Worm (Caenorhabditis elegans): ENCODE measurements around the gene D1005.4.

The D1005.4 gene

ce11 chrX:1477932-1478331 lies 7.7 kb downstream of the D1005.4 start:
- TF ChIP-seq dpl-1 (GFP tag; optimal IDR thresholded peaks at IDR 0.05) = no peak
- no peak for TF ChIP-seq pag-3 (tag; optimal IDR thresholded peaks at IDR 0.05; ENCODE audit: borderline replicate concordance, insufficient read depth)
- TF ChIP-seq C34B4.2 (tag; optimal IDR thresholded peaks at IDR 0.05) = no peak
- TF ChIP-seq ces-1 (GFP tag; optimal IDR thresholded peaks at IDR 0.05) = no peak
- no peak for TF ChIP-seq sup-37 (GFP tag; optimal IDR thresholded peaks at IDR 0.05)
- TF ChIP-seq nhr-85 (tag) = peak; percentile 69
- TF ChIP-seq lir-3 (tag; optimal IDR thresholded peaks at IDR 0.05; ENCODE audit: poor library complexity) = no peak
- no peak for TF ChIP-seq sptf-1 (tag; optimal IDR thresholded peaks at IDR 0.05)
- TF ChIP-seq nhr-12 (tag; optimal IDR thresholded peaks at IDR 0.05) = no peak
- TF ChIP-seq fkh-8 (tag; optimal IDR thresholded peaks at IDR 0.05) = no peak
- TF ChIP-seq ztf-11 (tag; optimal IDR thresholded peaks at IDR 0.05) = no peak
- TF ChIP-seq jun-1 (tag; optimal IDR thresholded peaks at IDR 0.05) = peak; percentile 53
- no peak for TF ChIP-seq ama-1 (optimal IDR thresholded peaks at IDR 0.05)
- TF ChIP-seq tbx-2 (tag; optimal IDR thresholded peaks at IDR 0.05) = no peak
- TF ChIP-seq elt-3 (tag; optimal IDR thresholded peaks at IDR 0.05) = peak; percentile 87 to 98 (median 94)
- TF ChIP-seq nhr-71 (tag; optimal IDR thresholded peaks at IDR 0.05) = peak; percentile 62
- no peak for TF ChIP-seq hpl-2 (GFP tag; optimal IDR thresholded peaks at IDR 0.05)
- TF ChIP-seq nhr-28 (tag; optimal IDR thresholded peaks at IDR 0.05) = no peak
- TF ChIP-seq hlh-17 (GFP tag; optimal IDR thresholded peaks at IDR 0.05; ENCODE audit: borderline replicate concordance) = no peak
- peak in 1 of 2 experiments; percentile 25 for TF ChIP-seq lin-35 (GFP tag; optimal IDR thresholded peaks at IDR 0.05)
- TF ChIP-seq ceh-88 (GFP tag; IDR thresholded peaks at IDR 0.05) = no peak
- TF ChIP-seq zag-1 (tag; optimal IDR thresholded peaks at IDR 0.05) = no peak
- TF ChIP-seq mdl-1 (tag; optimal IDR thresholded peaks at IDR 0.05) = peak in 1 of 2 experiments; percentile 46
- peak; percentile 61 for TF ChIP-seq nhr-90 (tag; optimal IDR thresholded peaks at IDR 0.05; ENCODE audit: poor library complexity)
- peak; percentile 58 for TF ChIP-seq blmp-1 (tag; optimal IDR thresholded peaks at IDR 0.05)
- no peak for TF ChIP-seq Y116A8C.19 (tag; optimal IDR thresholded peaks at IDR 0.05; ENCODE audit: borderline replicate concordance)
- no peak for TF ChIP-seq ztf-4 (tag; optimal IDR thresholded peaks at IDR 0.05)
- TF ChIP-seq F16B12.6 (tag; optimal IDR thresholded peaks at IDR 0.05) = no peak
- no peak for TF ChIP-seq aly-2 (tag; optimal IDR thresholded peaks at IDR 0.05)
- no peak for TF ChIP-seq nhr-76 (tag; optimal IDR thresholded peaks at IDR 0.05)
- TF ChIP-seq lin-14 (GFP tag; optimal IDR thresholded peaks at IDR 0.05) = peak; percentile 65
- TF ChIP-seq egl-27 (tag; optimal IDR thresholded peaks at IDR 0.05) = no peak
- no peak for TF ChIP-seq nhr-84 (tag; optimal IDR thresholded peaks at IDR 0.05)
- peak; percentile 29 for TF ChIP-seq snu-23 (GFP tag; optimal IDR thresholded peaks at IDR 0.05)
- TF ChIP-seq snpc-4 (tag; optimal IDR thresholded peaks at IDR 0.05) = no peak
- TF ChIP-seq unc-98 (GFP tag; IDR thresholded peaks at IDR 0.05) = no peak
- TF ChIP-seq fos-1 (tag; optimal IDR thresholded peaks at IDR 0.05) = no peak
- no peak for TF ChIP-seq tlp-1 (tag; optimal IDR thresholded peaks at IDR 0.05)
- TF ChIP-seq ceh-63 (GFP tag; optimal IDR thresholded peaks at IDR 0.05) = no peak
- no peak for TF ChIP-seq nhr-77 (tag; optimal IDR thresholded peaks at IDR 0.05)
- TF ChIP-seq nhr-20 (tag; optimal IDR thresholded peaks at IDR 0.05) = peak; percentile 66
- no peak for TF ChIP-seq unc-86 (tag; optimal IDR thresholded peaks at IDR 0.05)
- no peak for TF ChIP-seq xbp-1 (tag; optimal IDR thresholded peaks at IDR 0.05)
- no peak for TF ChIP-seq swsn-7 (tag; optimal IDR thresholded peaks at IDR 0.05)
- TF ChIP-seq nhr-11 (tag; optimal IDR thresholded peaks at IDR 0.05) = no peak
- no peak for TF ChIP-seq mef-2 (tag; optimal IDR thresholded peaks at IDR 0.05)
- TF ChIP-seq lin-39 (tag; optimal IDR thresholded peaks at IDR 0.05) = no peak
- no peak for TF ChIP-seq nhr-237 (tag; optimal IDR thresholded peaks at IDR 0.05)
- TF ChIP-seq ceh-82 (tag; optimal IDR thresholded peaks at IDR 0.05) = no peak
- TF ChIP-seq nhr-47 (tag; optimal IDR thresholded peaks at IDR 0.05) = no peak
- TF ChIP-seq unc-62 (GFP tag; optimal IDR thresholded peaks at IDR 0.05) = no peak
- no peak for TF ChIP-seq egl-13 (tag; optimal IDR thresholded peaks at IDR 0.05)
- no peak for TF ChIP-seq ceh-90 (tag; optimal IDR thresholded peaks at IDR 0.05)
- TF ChIP-seq mep-1 (tag; optimal IDR thresholded peaks at IDR 0.05) = peak; percentile 9

Data from whole organism, L1 larva.